Worm (Caenorhabditis elegans) whole organism, early embryonic: ENCODE measurements around the gene F13B6.2.

Experiments
- B0310.2 ChIP-seq: sonication (generic microtip); optimal IDR thresholded peaks from 2 replicates; lab custom pipeline; 2016; ENCODE audit warnings: mild to moderate bottlenecking, missing genetic modification characterization, missing compliant biosample characterization
- F13C5.2 ChIP-seq: sonication (generic microtip); optimal IDR thresholded peaks from 2 replicates; lab custom pipeline; 2017; ENCODE audit warnings: mild to moderate bottlenecking, missing genetic modification characterization, inconsistent platforms, missing compliant biosample characterization
- aly-1 ChIP-seq: sonication (generic microtip); optimal IDR thresholded peaks from 2 replicates; lab custom pipeline; 2016; ENCODE audit warnings: missing genetic modification characterization, missing compliant biosample characterization
- ama-1 ChIP-seq: fragments of 150-350 bp; optimal IDR thresholded peaks from 2 replicates; lab custom pipeline; 2014
- ceh-13 ChIP-seq: fragments of 200-800 bp; sonication (Bioruptor generic); optimal IDR thresholded peaks from 2 replicates; lab custom pipeline; 2018; ENCODE audit warnings: mild to moderate bottlenecking, missing genetic modification characterization, missing compliant biosample characterization
- ceh-36 ChIP-seq: sonication (generic microtip); optimal IDR thresholded peaks from 2 replicates; lab custom pipeline; 2016; ENCODE audit warnings: missing genetic modification characterization, inconsistent platforms, missing compliant biosample characterization
- ets-7 ChIP-seq: sonication (generic microtip); optimal IDR thresholded peaks from 2 replicates; lab custom pipeline; 2016; ENCODE audit warnings: missing genotype, missing genetic modification characterization, missing compliant biosample characterization
- flt-1 ChIP-seq: fragments of 200-800 bp; sonication (Bioruptor generic); IDR thresholded peaks from 2 replicates; pipeline ENCODE4 v1.3.6; 2022; ENCODE audit warnings: missing genetic modification characterization, missing compliant biosample characterization
- hmbx-1 ChIP-seq: sonication (generic microtip); optimal IDR thresholded peaks from 2 replicates; lab custom pipeline; 2016; ENCODE audit warnings: mild to moderate bottlenecking, missing genetic modification characterization, missing compliant biosample characterization
- hmg-4 ChIP-seq: fragments of 200-800 bp; sonication (Bioruptor generic); optimal IDR thresholded peaks from 2 replicates; lab custom pipeline; 2018; ENCODE audit warnings: mild to moderate bottlenecking, missing genetic modification characterization, missing compliant biosample characterization
- hnd-1 ChIP-seq: sonication (generic microtip); optimal IDR thresholded peaks from 2 replicates; lab custom pipeline; 2016; ENCODE audit warnings: missing genetic modification characterization, missing compliant biosample characterization
- pes-1 ChIP-seq: fragments of 200-800 bp; sonication (Bioruptor generic); IDR thresholded peaks from 2 replicates; pipeline ENCODE4 v1.3.6; 2022; ENCODE audit warnings: missing genetic modification reagents, missing genetic modification characterization, missing compliant biosample characterization
- scrt-1 ChIP-seq: fragments of 200-800 bp; sonication (Bioruptor generic); IDR thresholded peaks from 2 replicates; pipeline ENCODE4 v1.3.6; 2022; ENCODE audit warnings: missing genetic modification characterization, missing compliant biosample characterization
- sea-1 ChIP-seq: fragments of 200-800 bp; sonication (Bioruptor generic); conservative IDR thresholded peaks from 2 replicates; pipeline ENCODE4 v1.3.6; 2022; ENCODE audit warnings: missing genetic modification characterization, missing compliant biosample characterization
- tbx-11 ChIP-seq: fragments of 200-800 bp; sonication (Bioruptor generic); IDR thresholded peaks from 2 replicates; pipeline ENCODE4 v1.3.6; 2022; ENCODE audit warnings: missing genetic modification characterization, missing compliant biosample characterization
- tbx-37 ChIP-seq: fragments of 200-800 bp; sonication (Bioruptor generic); conservative IDR thresholded peaks from 2 replicates; pipeline ENCODE4 v1.3.6; 2022; ENCODE audit warnings: missing genetic modification reagents, missing genetic modification characterization, missing compliant biosample characterization
- tra-4 ChIP-seq: sonication (generic microtip); optimal IDR thresholded peaks from 2 replicates; lab custom pipeline; 2017; ENCODE audit warnings: missing genetic modification characterization, missing compliant biosample characterization

Gene F13B6.2

ce11 chrIV:7460225-7460624, at the start of gene F13B6.2:
Gene F13B6.2 (minus strand): TSS chrIV:7460325.
- TF ChIP-seq aly-1 (no peak), hmg-4 (GFP tag; lab: Kevin White, UChicago) (no peak), scrt-1 (no peak), tbx-11 (GFP tag; lab: Robert Waterston, UW) (no peak), sea-1 (no peak), F13C5.2 (no peak), ceh-36 (no peak), ets-7 (tag; lab: Kevin White, UChicago) (no peak)

DNA sequence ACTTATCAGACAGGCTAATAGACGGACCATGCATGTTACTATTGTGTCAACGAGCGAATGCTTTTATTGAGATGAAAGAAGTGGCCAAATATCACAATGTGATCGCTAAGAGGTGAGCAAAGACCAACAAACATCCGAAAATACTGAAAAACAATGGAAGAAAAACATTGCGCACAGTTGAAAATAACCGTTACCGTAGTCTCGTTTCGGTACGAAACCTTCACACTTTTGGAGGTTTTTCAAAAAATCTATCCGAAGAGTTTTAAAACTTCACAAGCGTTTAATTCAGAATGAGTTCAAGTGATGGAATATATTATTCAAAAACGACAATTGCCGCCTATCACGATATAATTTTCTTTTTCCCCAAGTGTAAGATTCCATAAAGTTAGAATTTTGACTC, 48.7 kb upstream of the F13B6.2 start:
- TF ChIP-seq ceh-13 (GFP tag; lab: Kevin White, UChicago) (no peak), tbx-37 (GFP tag; lab: Robert Waterston, UW) (no peak), ama-1 (lab: Kevin White, UChicago) (no peak), aly-1 (no peak), tra-4 (tag; lab: Kevin White, UChicago) (no peak), scrt-1 (no peak), hmbx-1 (tag; lab: Kevin White, UChicago) (no peak), flt-1 (no peak), B0310.2 (tag; lab: Kevin White, UChicago) (no peak), F13C5.2 (no peak), tbx-11 (GFP tag; lab: Robert Waterston, UW) (no peak), ets-7 (tag; lab: Kevin White, UChicago) (no peak), hnd-1 (no peak)

ce11 chrIV:7507841-7508509, 47.9 kb upstream of the F13B6.2 start, which contains the start of the genes vdac-1 and R05G6.5:
Gene vdac-1 (minus strand): TSS chrIV:7507891.
Gene R05G6.5 (plus strand): TSS chrIV:7508367.
- TF ChIP-seq ets-7 (tag; lab: Kevin White, UChicago) (no peak), ceh-36 (no peak), pes-1 (no peak), F13C5.2 (no peak), scrt-1 (no peak), tbx-37 (GFP tag; lab: Robert Waterston, UW) (no peak), ama-1 (lab: Kevin White, UChicago) (no peak), tra-4 (tag; lab: Kevin White, UChicago) (no peak), aly-1 (no peak), hnd-1 (no peak), hmg-4 (GFP tag; lab: Kevin White, UChicago) (no peak), ceh-13 (GFP tag; lab: Kevin White, UChicago) (no peak), sea-1 (no peak), tbx-11 (GFP tag; lab: Robert Waterston, UW) (no peak)

DNA sequence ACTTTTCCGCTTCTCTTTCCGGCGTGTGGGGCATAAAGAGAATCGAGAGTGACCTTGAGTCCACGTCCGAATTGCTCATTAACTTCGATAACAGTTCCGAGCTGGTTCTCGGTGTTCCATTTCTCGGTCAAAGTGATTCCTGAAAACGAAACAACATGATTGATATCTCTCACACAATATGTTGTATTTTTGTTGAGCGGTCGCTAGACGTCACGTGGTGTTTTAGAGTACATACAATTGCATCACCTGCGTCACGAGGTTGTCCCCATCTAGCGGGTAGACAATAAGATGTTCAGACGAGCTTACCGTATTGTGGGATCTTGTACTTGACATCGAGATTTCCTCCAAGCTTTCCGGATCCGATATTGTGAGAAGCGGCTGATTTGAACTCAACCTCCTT, 47.2 kb upstream of the F13B6.2 start:
- TF ChIP-seq tbx-37 (GFP tag; lab: Robert Waterston, UW) (no peak), ceh-36 (no peak), aly-1 (no peak), tra-4 (tag; lab: Kevin White, UChicago) (no peak), hmg-4 (GFP tag; lab: Kevin White, UChicago) (no peak)

- TF ChIP-seq tbx-11 (GFP tag; lab: Robert Waterston, UW) = no peak
- no peak for TF ChIP-seq ets-7 (tag; lab: Kevin White, UChicago)
- no peak for TF ChIP-seq ceh-13 (GFP tag; lab: Kevin White, UChicago)
- TF ChIP-seq sea-1 = no peak
These were observed 46.6 kb upstream of the F13B6.2 start for ce11 chrIV:7506711-7507110.

DNA sequence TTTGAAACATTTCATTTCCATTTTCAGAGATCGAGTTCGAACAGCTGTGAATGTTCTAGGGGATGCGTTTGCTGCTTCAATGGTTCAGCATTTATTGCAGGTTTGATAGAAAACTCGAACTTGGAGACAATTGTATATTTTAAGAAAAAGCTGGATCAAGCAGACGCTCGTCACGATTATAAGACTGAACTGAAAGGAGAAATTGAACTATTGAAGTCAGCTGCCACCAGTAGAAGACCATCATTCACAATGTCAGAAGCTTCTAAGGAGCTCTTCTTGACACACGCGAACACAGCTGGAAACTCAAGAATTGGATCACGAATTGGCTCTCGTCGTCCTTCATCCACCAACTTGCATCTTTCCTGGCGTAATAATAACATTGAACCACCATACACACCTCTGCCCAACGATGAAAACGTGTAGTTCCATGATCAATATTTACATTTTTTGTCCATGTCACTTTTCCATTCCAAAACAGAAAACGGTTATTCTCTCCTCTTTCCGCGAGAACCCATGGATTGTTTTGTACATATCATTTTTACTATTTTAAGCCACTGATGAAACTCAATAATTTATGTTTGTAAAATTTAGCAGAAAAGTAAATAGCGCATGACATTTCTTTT, 45.9 kb upstream of the F13B6.2 start:
- no peak for TF ChIP-seq flt-1
- TF ChIP-seq scrt-1 = no peak
- no peak for TF ChIP-seq hmg-4 (GFP tag; lab: Kevin White, UChicago)
- no peak for TF ChIP-seq hnd-1
- no peak for TF ChIP-seq tra-4 (tag; lab: Kevin White, UChicago)
- TF ChIP-seq pes-1 = no peak
- no peak for TF ChIP-seq hmbx-1 (tag; lab: Kevin White, UChicago)
- TF ChIP-seq ceh-13 (GFP tag; lab: Kevin White, UChicago) = no peak
- TF ChIP-seq ceh-36 = no peak
- no peak for TF ChIP-seq tbx-37 (GFP tag; lab: Robert Waterston, UW)
- no peak for TF ChIP-seq ama-1 (lab: Kevin White, UChicago)
- no peak for TF ChIP-seq sea-1
- no peak for TF ChIP-seq ets-7 (tag; lab: Kevin White, UChicago)
- TF ChIP-seq B0310.2 (tag; lab: Kevin White, UChicago) = no peak
- TF ChIP-seq aly-1 = no peak
- no peak for TF ChIP-seq tbx-11 (GFP tag; lab: Robert Waterston, UW)

DNA sequence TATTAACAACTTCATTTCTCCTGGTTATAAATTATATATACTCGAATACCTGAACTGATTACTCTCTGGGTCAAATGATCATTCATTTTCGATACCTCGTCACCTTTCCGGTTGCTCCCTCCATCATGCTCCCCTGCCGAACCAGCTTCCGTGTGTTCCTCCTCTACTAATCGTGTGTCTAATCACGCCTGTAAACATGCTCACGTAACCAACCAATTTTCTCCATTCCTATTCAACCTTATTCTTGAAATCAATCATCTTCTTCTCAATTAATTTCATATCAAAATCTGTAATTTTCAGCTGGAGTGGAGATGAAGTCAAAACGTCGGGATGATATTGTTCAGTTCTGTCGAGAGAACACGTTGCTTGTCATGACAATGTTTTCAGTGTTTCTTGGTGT, 43.2 kb upstream of the F13B6.2 start, which contains the start of gene glt-6:
Gene glt-6 (plus strand): TSS at position 301 of the 400 bp plus-strand sequence.
- no peak for TF ChIP-seq ets-7 (tag; lab: Kevin White, UChicago)
- TF ChIP-seq ceh-36 = no peak
- no peak for TF ChIP-seq ceh-13 (GFP tag; lab: Kevin White, UChicago)
- TF ChIP-seq aly-1 = no peak
- TF ChIP-seq pes-1 = no peak
- TF ChIP-seq F13C5.2 = no peak
- TF ChIP-seq flt-1 = no peak
- no peak for TF ChIP-seq hnd-1
- no peak for TF ChIP-seq hmg-4 (GFP tag; lab: Kevin White, UChicago)
- TF ChIP-seq scrt-1 = no peak
- TF ChIP-seq hmbx-1 (tag; lab: Kevin White, UChicago) = no peak
- TF ChIP-seq tra-4 (tag; lab: Kevin White, UChicago) = no peak
- no peak for TF ChIP-seq sea-1
- no peak for TF ChIP-seq ama-1 (lab: Kevin White, UChicago)
- TF ChIP-seq B0310.2 (tag; lab: Kevin White, UChicago) = no peak
- TF ChIP-seq tbx-37 (GFP tag; lab: Robert Waterston, UW) = no peak
- TF ChIP-seq tbx-11 (GFP tag; lab: Robert Waterston, UW) = no peak
